Fruit fly (Drosophila melanogaster) ovary, adult (tissue): ENCODE data around the gene Lk.

Source experiments
- CG17801 ChIP-seq: fragments of 200-800 bp; optimal IDR thresholded peaks from 2 replicates; lab custom pipeline; 2019; ENCODE audit warnings: missing biosample characterization, mild to moderate bottlenecking, missing genetic modification characterization, moderate library complexity; ENCODE audit not compliant: partially characterized antibody

The Lk gene

dm6 chr3L:14517525-14517924 lies 43.0 kb downstream of the Lk start, which contains the start of gene CG9592:
Gene CG9592 (plus strand): TSS chr3L:14517825.
- no peak for TF ChIP-seq CG17801

DNA sequence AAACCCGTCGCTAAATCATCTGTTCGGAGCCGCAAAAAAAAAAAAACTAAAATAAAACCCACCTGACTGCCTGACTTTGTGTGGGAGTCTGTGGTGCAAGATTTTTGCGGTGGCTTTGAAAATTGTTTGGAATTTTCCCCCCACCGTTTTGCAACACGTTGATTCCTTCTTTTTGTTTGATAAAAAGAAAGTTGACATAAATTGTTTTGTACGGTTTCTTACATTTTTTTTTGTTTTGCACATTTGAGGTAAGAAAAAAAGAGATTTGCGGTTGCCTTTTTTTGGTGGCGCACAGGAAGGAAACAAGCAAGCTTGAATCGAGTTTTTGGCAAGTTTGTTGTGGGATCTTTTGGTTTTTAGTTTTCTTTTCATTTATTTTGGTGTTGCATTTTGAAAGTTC lies 44.9 kb downstream of the Lk start:
- no peak for TF ChIP-seq CG17801

dm6 chr3L:14513286-14513685 lies 47.3 kb downstream of the Lk start:
- no peak for TF ChIP-seq CG17801
